Fruit fly (Drosophila melanogaster): ENCODE measurements around the gene CG1677.

Gene CG1677

dm6 chrX:7306538-7307477 lies 98.8 kb downstream of the CG1677 start (continued):
- TF ChIP-seq Dp (GFP tag; optimal IDR thresholded peaks at IDR 0.05): no peak
- peak; percentile 84 for TF ChIP-seq Atf3 (GFP tag; optimal IDR thresholded peaks at IDR 0.05)
- TF ChIP-seq sisA (GFP tag; IDR thresholded peaks at IDR 0.05): peak; percentile 77
- peak; percentile 72; the same call in 2 of the 3 replicates for TF ChIP-seq so (GFP tag; IDR thresholded peaks at IDR 0.05)
- TF ChIP-seq dan (GFP tag; IDR thresholded peaks at IDR 0.05): peak; percentile 63
- peak; percentile 71 for TF ChIP-seq CG1603 (tag; optimal IDR thresholded peaks at IDR 0.05)
- no peak for TF ChIP-seq ash1 (GFP tag; optimal IDR thresholded peaks at IDR 0.05)
- TF ChIP-seq CG10274 (GFP tag; optimal IDR thresholded peaks at IDR 0.05): peak; percentile 83
- peak; percentile 67 for TF ChIP-seq HLH3B (GFP tag; IDR thresholded peaks at IDR 0.05)
- TF ChIP-seq sima (GFP tag; optimal IDR thresholded peaks at IDR 0.05): no peak
- TF ChIP-seq maf-S (GFP tag; optimal IDR thresholded peaks at IDR 0.05): peak; percentile 63
- peak; percentile 75 for TF ChIP-seq scrt (GFP tag; optimal IDR thresholded peaks at IDR 0.05)
- TF ChIP-seq Kr (GFP tag; optimal IDR thresholded peaks at IDR 0.05): peak; percentile 99
- TF ChIP-seq tio (GFP tag; optimal IDR thresholded peaks at IDR 0.05): peak; percentile 94
- 0 out of 2 replicates have a peak, but pooled peaks have one; percentile 35 for TF ChIP-seq Doc2 (GFP tag; IDR thresholded peaks at IDR 0.05)
- peak; percentile 85 for TF ChIP-seq CG6689 (GFP tag; IDR thresholded peaks at IDR 0.05)
- no peak for TF ChIP-seq Side (GFP tag; optimal IDR thresholded peaks at IDR 0.05)
- TF ChIP-seq ATbp (GFP tag; optimal IDR thresholded peaks at IDR 0.05): peak; percentile 91
- peak; percentile 79 for TF ChIP-seq tgo (GFP tag; IDR thresholded peaks at IDR 0.05)
- peak; percentile 33 for TF ChIP-seq en (GFP tag; optimal IDR thresholded peaks at IDR 0.05)
- TF ChIP-seq CG3163 (GFP tag; optimal IDR thresholded peaks at IDR 0.05): no peak
- TF ChIP-seq toy (GFP tag; IDR thresholded peaks at IDR 0.05): no peak
- peak; percentile 92 for TF ChIP-seq lmd (GFP tag; IDR thresholded peaks at IDR 0.05)
- TF ChIP-seq CG3995 (GFP tag; optimal IDR thresholded peaks at IDR 0.05): peak; percentile 18
- peak; percentile 11; the same call in 1 of the 2 replicates for TF ChIP-seq Ravus (GFP tag; IDR thresholded peaks at IDR 0.05)
- peak; percentile 66 for TF ChIP-seq nom (GFP tag; optimal IDR thresholded peaks at IDR 0.05)
- TF ChIP-seq vvl (GFP tag; IDR thresholded peaks at IDR 0.05): peak; percentile 43
- TF ChIP-seq Mad (GFP tag; optimal IDR thresholded peaks at IDR 0.05): peak; percentile 69
- TF ChIP-seq Adf1 (GFP tag; IDR thresholded peaks at IDR 0.05): peak; percentile 94
- TF ChIP-seq Dfd (GFP tag; optimal IDR thresholded peaks at IDR 0.05): no peak
- TF ChIP-seq Opbp (GFP tag; IDR thresholded peaks at IDR 0.05; ENCODE audit: partially characterized antibody): 0 out of 3 replicates have a peak, but pooled peaks have one; percentile 28
- peak; percentile 70 for TF ChIP-seq vfl (GFP tag; optimal IDR thresholded peaks at IDR 0.05)
- TF ChIP-seq CG12299 (tag; optimal IDR thresholded peaks at IDR 0.05): peak; percentile 74
- no peak for TF ChIP-seq pfk (GFP tag; optimal IDR thresholded peaks at IDR 0.05)
- TF ChIP-seq CG15696 (tag; optimal IDR thresholded peaks at IDR 0.05): peak; percentile 88
- peak; percentile 96 for TF ChIP-seq bcd (GFP tag; optimal IDR thresholded peaks at IDR 0.05)
- TF ChIP-seq amos (GFP tag; IDR thresholded peaks at IDR 0.05; ENCODE audit: partially characterized antibody): no peak; the same call in 1 of the 2 replicates
- peak; percentile 87 for TF ChIP-seq CG18599 (GFP tag; optimal IDR thresholded peaks at IDR 0.05)
- peak; percentile 87 for TF ChIP-seq CG10431 (GFP tag; optimal IDR thresholded peaks at IDR 0.05)
- peak; percentile 63; the same call in 1 of the 3 replicates for TF ChIP-seq CG11560 (tag; IDR thresholded peaks at IDR 0.05)
- TF ChIP-seq CG12942 (GFP tag; optimal IDR thresholded peaks at IDR 0.05): peak; percentile 75
- peak; percentile 50 for TF ChIP-seq CG17186 (GFP tag; optimal IDR thresholded peaks at IDR 0.05)
- no peak for TF ChIP-seq CG7963 (GFP tag; IDR thresholded peaks at IDR 0.05; ENCODE audit: partially characterized antibody)
- peak; percentile 96 for TF ChIP-seq CG8924 (tag; optimal IDR thresholded peaks at IDR 0.05)
- TF ChIP-seq CG16863 (GFP tag; optimal IDR thresholded peaks at IDR 0.05): peak; percentile 84
- peak; percentile 92 for TF ChIP-seq BtbVII (GFP tag; optimal IDR thresholded peaks at IDR 0.05)
- no peak for TF ChIP-seq CG16813 (GFP tag; IDR thresholded peaks at IDR 0.05; ENCODE audit: partially characterized antibody)
- TF ChIP-seq H15 (GFP tag; IDR thresholded peaks at IDR 0.05): peak; percentile 72

Measured in whole organism, embryonic.